Worm (Caenorhabditis elegans) whole organism, L3 larva: ENCODE results near the gene clik-1.

Experiments used
- ama-1 ChIP-seq: fragments of 150-350 bp; optimal IDR thresholded peaks from 2 replicates; lab custom pipeline; 2018
- nfya-1 ChIP-seq: sonication (generic microtip); optimal IDR thresholded peaks from 2 replicates; lab custom pipeline; 2017; ENCODE audit warnings: missing genetic modification characterization, mild to moderate bottlenecking, missing compliant biosample characterization, antibody characterized with exemption, moderate library complexity; ENCODE audit not compliant: insufficient read depth

- no peak for TF ChIP-seq nfya-1
- TF ChIP-seq ama-1 (lab: Kevin White, UChicago): no peak
Observed at ce11 chrV:6799564-6799963, 31.0 kb upstream of the clik-1 start, which contains the start of gene dmsr-9.
